Worm (Caenorhabditis elegans): Measurements from ENCODE around the gene F16G10.7.

ce11 chrII:2342004-2342479, 38.0 kb downstream of the F16G10.7 start, which contains the start of gene F43C11.6:
- TF ChIP-seq tbx-2 (tag; optimal IDR thresholded peaks at IDR 0.05) = no peak
- TF ChIP-seq nhr-12 (tag; optimal IDR thresholded peaks at IDR 0.05) = no peak
